In the genomic region with DNA sequence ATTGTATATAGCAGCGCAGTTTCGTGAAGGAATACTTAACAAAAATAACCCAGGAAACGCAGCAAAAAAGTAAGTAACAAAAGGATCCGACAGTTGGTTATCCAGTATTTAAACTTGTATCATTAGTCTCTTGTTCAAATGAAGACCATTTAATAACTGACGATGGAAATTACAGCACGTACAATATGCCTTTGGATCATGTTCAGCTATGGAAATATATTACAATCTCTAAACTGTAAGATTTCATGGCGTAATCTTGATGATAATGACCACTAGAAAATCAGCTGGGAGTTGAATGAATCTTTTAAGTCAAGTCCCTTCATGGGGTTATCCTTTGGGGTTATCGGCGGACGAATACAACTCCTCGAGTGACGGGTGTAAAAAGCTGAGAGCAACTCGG, we compare ENCODE assay signal across 3 fruit fly cellular contexts.
TF ChIP-seq lines count a peak whose summit lies in the region.

No protein-coding gene starts in this region.

TF ChIP-seq in whole organism, prepupa, 60 proteins besides CTCF, POLR2A, EP300 and RAD21:
- TF ChIP-seq Sox102F (GFP tag; optimal IDR thresholded peaks at IDR 0.05; lab: Kevin White, UChicago) (peak; percentile 2), CG6163 (GFP tag; IDR thresholded peaks at IDR 0.05; lab: Robert Waterston, UW) (no peak), Eip75B (GFP tag; optimal IDR thresholded peaks at IDR 0.05; lab: Kevin White, UChicago) (peak; percentile 6), CG31627 (GFP tag; optimal IDR thresholded peaks at IDR 0.05; lab: Kevin White, UChicago) (peak; percentile 9), CG3919 (GFP tag; optimal IDR thresholded peaks at IDR 0.05; lab: Kevin White, UChicago) (peak; percentile 36), vri (GFP tag; optimal IDR thresholded peaks at IDR 0.05; lab: Kevin White, UChicago) (no peak), Hr4 (GFP tag; optimal IDR thresholded peaks at IDR 0.05; lab: Kevin White, UChicago) (no peak), Ets96B (tag; optimal IDR thresholded peaks at IDR 0.05; lab: Kevin White, UChicago) (peak; percentile 27), salr (GFP tag; optimal IDR thresholded peaks at IDR 0.05; lab: Kevin White, UChicago) (peak in 1 of 2 experiments; percentile 17), Hr39 (GFP tag; optimal IDR thresholded peaks at IDR 0.05; lab: Kevin White, UChicago) (peak; percentile 8), Lpt (GFP tag; optimal IDR thresholded peaks at IDR 0.05; lab: Kevin White, UChicago) (no peak), achi (GFP tag; optimal IDR thresholded peaks at IDR 0.05; lab: Kevin White, UChicago) (no peak), ss (GFP tag; optimal IDR thresholded peaks at IDR 0.05; lab: Kevin White, UChicago) (peak in 1 of 2 experiments; percentile 17), Sox14 (GFP tag; optimal IDR thresholded peaks at IDR 0.05; lab: Kevin White, UChicago) (peak; percentile 12), acj6 (GFP tag; optimal IDR thresholded peaks at IDR 0.05; lab: Kevin White, UChicago) (peak; percentile 37), CG10631 (GFP tag; optimal IDR thresholded peaks at IDR 0.05; lab: Kevin White, UChicago) (peak; percentile 38), CG8632 (GFP tag; optimal IDR thresholded peaks at IDR 0.05; lab: Kevin White, UChicago) (no peak), CG32006 (GFP tag; optimal IDR thresholded peaks at IDR 0.05; lab: Kevin White, UChicago) (peak; percentile 39), CG10669 (GFP tag; optimal IDR thresholded peaks at IDR 0.05; lab: Kevin White, UChicago) (peak; percentile 23), fd59A (GFP tag; optimal IDR thresholded peaks at IDR 0.05; lab: Kevin White, UChicago) (peak; percentile 22), OdsH (GFP tag; optimal IDR thresholded peaks at IDR 0.05; lab: Kevin White, UChicago) (peak; percentile 14), Eip78C (GFP tag; lab: Kevin White, UChicago) (peak; percentile 74), CG7368 (GFP tag; optimal IDR thresholded peaks at IDR 0.05; lab: Kevin White, UChicago) (no peak), dac (GFP tag; optimal IDR thresholded peaks at IDR 0.05; lab: Kevin White, UChicago) (no peak), pdm3 (GFP tag; optimal IDR thresholded peaks at IDR 0.05; lab: Kevin White, UChicago) (peak; percentile 23)
TF ChIP-seq in whole organism, prepupa: peak in this region for 17.

TF ChIP-seq in whole organism, pupa, 21 proteins besides CTCF, POLR2A, EP300 and RAD21:
- peak; percentile 31 for TF ChIP-seq CG8301 (tag; optimal IDR thresholded peaks at IDR 0.05; lab: Kevin White, UChicago)
- TF ChIP-seq CG13204 (GFP tag; optimal IDR thresholded peaks at IDR 0.05; lab: Kevin White, UChicago): no peak
- TF ChIP-seq D1 (tag; optimal IDR thresholded peaks at IDR 0.05; lab: Kevin White, UChicago): no peak
- peak; percentile 57 for TF ChIP-seq CG8159 (tag; optimal IDR thresholded peaks at IDR 0.05; lab: Kevin White, UChicago)
- TF ChIP-seq CG10348 (GFP tag; IDR thresholded peaks at IDR 0.05; lab: Robert Waterston, UW): no peak
- TF ChIP-seq CG9948 (tag; optimal IDR thresholded peaks at IDR 0.05; lab: Kevin White, UChicago): peak; percentile 45
- no peak for TF ChIP-seq Pif1A (GFP tag; optimal IDR thresholded peaks at IDR 0.05; lab: Kevin White, UChicago)
- TF ChIP-seq CG17806 (tag; optimal IDR thresholded peaks at IDR 0.05; lab: Kevin White, UChicago): peak; percentile 26
- TF ChIP-seq Pif1B (GFP tag; optimal IDR thresholded peaks at IDR 0.05; lab: Kevin White, UChicago): no peak
- TF ChIP-seq CG4496 (GFP tag; IDR thresholded peaks at IDR 0.05; lab: Robert Waterston, UW): no peak
- TF ChIP-seq gl (tag; optimal IDR thresholded peaks at IDR 0.05; lab: Kevin White, UChicago): no peak
- no peak for TF ChIP-seq Ets98B (GFP tag; IDR thresholded peaks at IDR 0.05; lab: Robert Waterston, UW)
- TF ChIP-seq CG14655 (GFP tag; optimal IDR thresholded peaks at IDR 0.05; lab: Kevin White, UChicago): peak; percentile 31
- TF ChIP-seq CG15710 (tag; optimal IDR thresholded peaks at IDR 0.05; lab: Kevin White, UChicago): peak; percentile 26
- no peak for TF ChIP-seq EcR (GFP tag; optimal IDR thresholded peaks at IDR 0.05; lab: Kevin White, UChicago)
- TF ChIP-seq rn (GFP tag; IDR thresholded peaks at IDR 0.05; lab: Robert Waterston, UW): no peak
- no peak for TF ChIP-seq fd96Ca (GFP tag; IDR thresholded peaks at IDR 0.05; lab: Robert Waterston, UW)
- TF ChIP-seq CG32121 (GFP tag; IDR thresholded peaks at IDR 0.05; lab: Robert Waterston, UW): no peak
- TF ChIP-seq Snoo (tag; optimal IDR thresholded peaks at IDR 0.05; lab: Kevin White, UChicago): no peak
- peak; percentile 27 for TF ChIP-seq CG34367 (tag; optimal IDR thresholded peaks at IDR 0.05; lab: Kevin White, UChicago)
- TF ChIP-seq CG12605 (GFP tag; IDR thresholded peaks at IDR 0.05; lab: Robert Waterston, UW): no peak

TF ChIP-seq in whole organism, wandering third instar larva, 38 proteins besides CTCF, POLR2A, EP300 and RAD21:
- TF ChIP-seq woc (GFP tag; optimal IDR thresholded peaks at IDR 0.05; lab: Kevin White, UChicago) (peak; percentile 12), Jra (GFP tag; optimal IDR thresholded peaks at IDR 0.05; lab: Kevin White, UChicago) (no peak), CG9705 (GFP tag; optimal IDR thresholded peaks at IDR 0.05; lab: Kevin White, UChicago) (no peak), h (GFP tag; optimal IDR thresholded peaks at IDR 0.05; lab: Kevin White, UChicago) (no peak), jim (GFP tag; optimal IDR thresholded peaks at IDR 0.05; lab: Kevin White, UChicago) (no peak)
